Worm (Caenorhabditis elegans) whole organism, L2 larva: ENCODE data around the gene str-84.

ENCODE experiments used
- F13H6.1 ChIP-seq: sonication (generic microtip); optimal IDR thresholded peaks from 2 replicates; lab custom pipeline; 2016; ENCODE audit warnings: missing genetic modification characterization, missing compliant biosample characterization
- ZK546.5 ChIP-seq: sonication (generic microtip); optimal IDR thresholded peaks from 2 replicates; lab custom pipeline; 2017; ENCODE audit warnings: missing biosample characterization, missing genetic modification characterization
- ama-1 ChIP-seq: fragments of 150-350 bp; optimal IDR thresholded peaks from 2 replicates; lab custom pipeline; 2018; ENCODE audit warnings: inconsistent platforms
- fos-1 ChIP-seq: fragments of 150-350 bp; optimal IDR thresholded peaks from 2 replicates; lab custom pipeline; 2014; ENCODE audit warnings: missing biosample characterization, missing genetic modification characterization
- lin-13 ChIP-seq: fragments of 150-350 bp; optimal IDR thresholded peaks from 2 replicates; lab custom pipeline; 2014; ENCODE audit warnings: missing biosample characterization, missing genetic modification reagents, missing genetic modification characterization
- lin-39 ChIP-seq: fragments of 150-350 bp; optimal IDR thresholded peaks from 2 replicates; lab custom pipeline; 2014; ENCODE audit warnings: missing biosample characterization, missing genetic modification reagents, missing genetic modification characterization
- lsy-2 ChIP-seq, 2 experiments: fragments of 150-350 bp in 1 of 2; sonication (generic microtip) in 1 of 2; optimal IDR thresholded peaks; 2 replicates each; lab custom pipeline; 2014 to 2017; ENCODE audit warnings: missing biosample characterization in 2 of 2, missing genetic modification characterization in 2 of 2
- nhr-10 ChIP-seq: sonication (generic microtip); optimal IDR thresholded peaks from 2 replicates; lab custom pipeline; 2017; ENCODE audit warnings: missing biosample characterization, missing genetic modification characterization
- unc-62 ChIP-seq: fragments of 150-350 bp; optimal IDR thresholded peaks from 2 replicates; lab custom pipeline; 2014; ENCODE audit warnings: missing biosample characterization, missing genetic modification reagents, missing genetic modification characterization

- TF ChIP-seq ama-1 (lab: Kevin White, UChicago) = no peak
- TF ChIP-seq ZK546.5 (tag; lab: Kevin White, UChicago) = no peak
- TF ChIP-seq nhr-10 (tag; lab: Kevin White, UChicago) = no peak
- TF ChIP-seq lin-13 (GFP tag; lab: Kevin White, UChicago) = no peak
- no peak for TF ChIP-seq lin-39
- no peak for TF ChIP-seq unc-62 (GFP tag; lab: Kevin White, UChicago)
- no peak for TF ChIP-seq lsy-2 (tag; optimal IDR thresholded peaks at IDR 0.05; lab: Kevin White, UChicago)
- TF ChIP-seq fos-1 (tag; lab: Kevin White, UChicago) = no peak
- no peak for TF ChIP-seq F13H6.1 (tag; lab: Kevin White, UChicago)
Observed at ce11 chrV:8947499-8947898, 33.2 kb downstream of the str-84 start, which contains the start of gene gck-1.
